Fruit fly (Drosophila melanogaster) whole organism, prepupa: Measurements from ENCODE around the gene milt.

Experiments used
- CG10669 ChIP-seq: fragments of 200-800 bp; sonication (Bioruptor generic); optimal IDR thresholded peaks from 3 replicates; lab custom pipeline; 2018; ENCODE audit warnings: missing biosample characterization, mild to moderate bottlenecking, missing genetic modification characterization, moderate library complexity
- CG15336 ChIP-seq: fragments of 200-800 bp; sonication (Bioruptor generic); IDR thresholded peaks from 2 replicates; pipeline ENCODE4 v1.3.6; 2022; ENCODE audit warnings: missing biosample characterization, missing genetic modification characterization
- CG16779 ChIP-seq: fragments of 200-800 bp; sonication (Bioruptor generic); optimal IDR thresholded peaks from 3 replicates; lab custom pipeline; 2017; ENCODE audit warnings: missing biosample characterization, mild to moderate bottlenecking, missing genetic modification characterization
- CG8319 ChIP-seq: fragments of 200-800 bp; sonication (Bioruptor generic); optimal IDR thresholded peaks from 3 replicates; lab custom pipeline; 2016; ENCODE audit warnings: missing biosample characterization, missing genetic modification characterization
- Lpt ChIP-seq: fragments of 200-800 bp; sonication (Bioruptor generic); optimal IDR thresholded peaks from 3 replicates; lab custom pipeline; 2016; ENCODE audit warnings: missing biosample characterization, missing genetic modification characterization
- OdsH ChIP-seq: fragments of 200-800 bp; sonication (Bioruptor generic); optimal IDR thresholded peaks from 3 replicates; lab custom pipeline; 2016; ENCODE audit warnings: missing biosample characterization, missing genetic modification characterization
- Sox102F ChIP-seq: fragments of 200-800 bp; sonication (Bioruptor generic); optimal IDR thresholded peaks from 2 replicates; lab custom pipeline; 2016; ENCODE audit warnings: missing biosample characterization, mild to moderate bottlenecking, missing genetic modification characterization
- lz ChIP-seq: fragments of 200-800 bp; sonication (Bioruptor generic); optimal IDR thresholded peaks from 3 replicates; lab custom pipeline; 2016; ENCODE audit warnings: missing biosample characterization, missing genetic modification characterization
- vri ChIP-seq: fragments of 200-800 bp; sonication (Bioruptor generic); optimal IDR thresholded peaks from 3 replicates; lab custom pipeline; 2016; ENCODE audit warnings: missing biosample characterization, mild to moderate bottlenecking, missing genetic modification characterization

DNA sequence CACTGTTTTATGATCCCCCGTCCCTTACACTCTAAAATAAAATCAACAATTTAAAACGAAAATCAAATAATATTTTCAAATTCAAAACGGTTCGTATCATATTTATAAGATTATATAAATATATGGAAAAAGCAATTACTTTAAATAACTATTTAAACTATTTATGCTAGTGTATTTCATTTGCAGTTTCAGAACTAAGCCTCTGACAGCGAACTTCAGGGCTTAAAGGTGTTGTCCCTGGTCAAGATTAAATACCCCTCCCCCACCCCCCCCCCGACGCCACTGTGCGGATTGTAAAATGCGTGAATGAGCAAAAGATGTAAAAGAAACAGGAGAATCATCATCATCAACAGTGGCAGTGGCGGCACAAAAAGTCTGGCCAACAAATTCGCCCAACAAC lies 39.2 kb downstream of the milt start:
- TF ChIP-seq vri (no peak), lz (GFP tag; lab: Kevin White, UChicago) (no peak), OdsH (no peak), Lpt (no peak), CG10669 (GFP tag; lab: Kevin White, UChicago) (no peak), CG8319 (GFP tag; lab: Kevin White, UChicago) (no peak), Sox102F (GFP tag; lab: Kevin White, UChicago) (no peak), CG16779 (tag; lab: Kevin White, UChicago) (no peak), CG15336 (no peak)
